Worm (Caenorhabditis elegans) whole organism, late embryonic: ENCODE results near the gene str-10.

ENCODE experiments used
- C08G9.2 ChIP-seq: sonication (generic microtip); optimal IDR thresholded peaks from 2 replicates; lab custom pipeline; 2016; ENCODE audit warnings: mild to moderate bottlenecking, missing genetic modification characterization, moderate library complexity, missing compliant biosample characterization
- C38D4.7 ChIP-seq: fragments of 200-800 bp; sonication (Bioruptor generic); optimal IDR thresholded peaks from 2 replicates; lab custom pipeline; 2018; ENCODE audit warnings: mild to moderate bottlenecking, missing genetic modification characterization, moderate library complexity, missing compliant biosample characterization
- K09A11.1 ChIP-seq: sonication (generic microtip); optimal IDR thresholded peaks from 2 replicates; lab custom pipeline; 2017; ENCODE audit warnings: antibody characterized with exemption, mild to moderate bottlenecking, missing genetic modification characterization, missing compliant biosample characterization; ENCODE audit not compliant: insufficient read depth
- T23F11.4 ChIP-seq: fragments of 200-800 bp; sonication (Bioruptor generic); optimal IDR thresholded peaks from 2 replicates; lab custom pipeline; 2018; ENCODE audit warnings: mild to moderate bottlenecking, missing genetic modification characterization, missing compliant biosample characterization
- Y22D7AL.16 ChIP-seq: sonication (generic microtip); optimal IDR thresholded peaks from 2 replicates; lab custom pipeline; 2016; ENCODE audit warnings: missing genetic modification characterization, missing compliant biosample characterization
- ahr-1 ChIP-seq: sonication (generic microtip); optimal IDR thresholded peaks from 2 replicates; lab custom pipeline; 2016; ENCODE audit warnings: missing genetic modification characterization, missing compliant biosample characterization
- ama-1 ChIP-seq: fragments of 150-350 bp; optimal IDR thresholded peaks from 2 replicates; lab custom pipeline; 2014
- ceh-18 ChIP-seq: sonication (generic microtip); optimal IDR thresholded peaks from 2 replicates; lab custom pipeline; 2016; ENCODE audit warnings: missing genetic modification characterization, missing compliant biosample characterization
- ceh-19 ChIP-seq: fragments of 200-800 bp; sonication (Bioruptor generic); optimal IDR thresholded peaks from 2 replicates; lab custom pipeline; 2018; ENCODE audit warnings: mild to moderate bottlenecking, missing genetic modification characterization, missing compliant biosample characterization
- ceh-22 ChIP-seq: sonication (generic microtip); optimal IDR thresholded peaks from 2 replicates; lab custom pipeline; 2017; ENCODE audit warnings: missing biosample characterization, missing genetic modification characterization
- ceh-24 ChIP-seq: sonication (generic microtip); optimal IDR thresholded peaks from 2 replicates; lab custom pipeline; 2016; ENCODE audit warnings: mild to moderate bottlenecking, missing genetic modification characterization, missing compliant biosample characterization
- ceh-30 ChIP-seq: fragments of 150-350 bp; optimal IDR thresholded peaks from 2 replicates; lab custom pipeline; 2014; ENCODE audit warnings: missing biosample characterization, missing genetic modification characterization
- ceh-31 ChIP-seq: sonication (generic microtip); optimal IDR thresholded peaks from 2 replicates; lab custom pipeline; 2016; ENCODE audit warnings: missing genetic modification characterization, missing compliant biosample characterization
- ceh-34 ChIP-seq: sonication (generic microtip); optimal IDR thresholded peaks from 2 replicates; lab custom pipeline; 2016; ENCODE audit warnings: mild to moderate bottlenecking, missing genetic modification characterization, missing compliant biosample characterization
- ceh-48 ChIP-seq: sonication (generic microtip); optimal IDR thresholded peaks from 2 replicates; lab custom pipeline; 2016; ENCODE audit warnings: missing genetic modification characterization, inconsistent platforms, missing compliant biosample characterization
- ceh-6 ChIP-seq: fragments of 200-800 bp; sonication (Bioruptor generic); optimal IDR thresholded peaks from 2 replicates; lab custom pipeline; 2018; ENCODE audit warnings: mild to moderate bottlenecking, missing genetic modification characterization, missing compliant biosample characterization
- ceh-9 ChIP-seq: sonication (generic microtip); optimal IDR thresholded peaks from 2 replicates; lab custom pipeline; 2016; ENCODE audit warnings: mild to moderate bottlenecking, missing genetic modification characterization, inconsistent platforms, missing compliant biosample characterization
- dmd-4 ChIP-seq: sonication (generic microtip); optimal IDR thresholded peaks from 2 replicates; lab custom pipeline; 2016; ENCODE audit warnings: borderline replicate concordance, missing genetic modification characterization, missing compliant biosample characterization
- elt-2 ChIP-seq: sonication (generic microtip); optimal IDR thresholded peaks from 2 replicates; lab custom pipeline; 2016; ENCODE audit warnings: missing genetic modification reagents, missing genetic modification characterization, missing compliant biosample characterization
- eyg-1 ChIP-seq: sonication (generic microtip); optimal IDR thresholded peaks from 2 replicates; lab custom pipeline; 2016; ENCODE audit warnings: missing genotype, missing genetic modification characterization, missing compliant biosample characterization
- fax-1 ChIP-seq: sonication (generic microtip); optimal IDR thresholded peaks from 2 replicates; lab custom pipeline; 2016; ENCODE audit warnings: missing genotype, missing genetic modification characterization, missing compliant biosample characterization
- fkh-6 ChIP-seq: sonication (generic microtip); optimal IDR thresholded peaks from 2 replicates; lab custom pipeline; 2016; ENCODE audit warnings: missing genetic modification characterization, missing compliant biosample characterization
- hlh-13 ChIP-seq: fragments of 200-800 bp; sonication (Bioruptor generic); optimal IDR thresholded peaks from 2 replicates; lab custom pipeline; 2018; ENCODE audit warnings: mild to moderate bottlenecking, missing genetic modification characterization, missing compliant biosample characterization
- hlh-30 ChIP-seq: sonication (generic microtip); optimal IDR thresholded peaks from 2 replicates; lab custom pipeline; 2017; ENCODE audit warnings: antibody characterized with exemption, missing genetic modification characterization, missing compliant biosample characterization; ENCODE audit not compliant: insufficient read depth
- hlh-6 ChIP-seq: sonication (generic microtip); optimal IDR thresholded peaks from 2 replicates; lab custom pipeline; 2016; ENCODE audit warnings: missing genotype, missing genetic modification characterization, missing compliant biosample characterization
- hlh-8 ChIP-seq: sonication (generic microtip); optimal IDR thresholded peaks from 2 replicates; lab custom pipeline; 2016; ENCODE audit warnings: missing genotype, missing genetic modification characterization, missing compliant biosample characterization
- lim-6 ChIP-seq: sonication (generic microtip); optimal IDR thresholded peaks from 2 replicates; lab custom pipeline; 2016; ENCODE audit warnings: missing genetic modification characterization, missing compliant biosample characterization
- lin-11 ChIP-seq: fragments of 200-800 bp; sonication (Bioruptor generic); optimal IDR thresholded peaks from 2 replicates; lab custom pipeline; 2018; ENCODE audit warnings: mild to moderate bottlenecking, missing genetic modification characterization, missing compliant biosample characterization
- mec-3 ChIP-seq: sonication (generic microtip); optimal IDR thresholded peaks from 2 replicates; lab custom pipeline; 2016; ENCODE audit warnings: borderline replicate concordance, missing genetic modification characterization, missing compliant biosample characterization
- nfya-1 ChIP-seq: sonication (generic microtip); optimal IDR thresholded peaks from 2 replicates; lab custom pipeline; 2017; ENCODE audit warnings: missing genetic modification characterization, mild to moderate bottlenecking, missing compliant biosample characterization, antibody characterized with exemption, moderate library complexity
- npax-4 ChIP-seq: sonication (generic microtip); optimal IDR thresholded peaks from 2 replicates; lab custom pipeline; 2016; ENCODE audit warnings: missing genetic modification characterization, missing compliant biosample characterization
- odd-2 ChIP-seq: sonication (generic microtip); optimal IDR thresholded peaks from 2 replicates; lab custom pipeline; 2017; ENCODE audit warnings: antibody characterized with exemption, mild to moderate bottlenecking, missing genetic modification characterization, missing compliant biosample characterization
- pag-3 ChIP-seq: sonication (generic microtip); optimal IDR thresholded peaks from 2 replicates; lab custom pipeline; 2016; ENCODE audit warnings: missing compliant biosample characterization, missing genetic modification characterization, borderline replicate concordance
- pax-1 ChIP-seq: fragments of 150-350 bp; optimal IDR thresholded peaks from 2 replicates; lab custom pipeline; 2014; ENCODE audit warnings: missing biosample characterization, missing genetic modification characterization
- pqm-1 ChIP-seq: sonication (generic microtip); optimal IDR thresholded peaks from 2 replicates; lab custom pipeline; 2016; ENCODE audit warnings: missing genetic modification characterization, missing compliant biosample characterization
- pros-1 ChIP-seq: fragments of 150-350 bp; optimal IDR thresholded peaks from 2 replicates; lab custom pipeline; 2014; ENCODE audit warnings: missing biosample characterization, missing genetic modification reagents, missing genetic modification characterization
- ref-2 ChIP-seq: sonication (generic microtip); optimal IDR thresholded peaks from 2 replicates; lab custom pipeline; 2016; ENCODE audit warnings: missing genetic modification characterization, missing compliant biosample characterization
- rnt-1 ChIP-seq: sonication (generic microtip); optimal IDR thresholded peaks from 2 replicates; lab custom pipeline; 2016; ENCODE audit warnings: missing genetic modification characterization, missing compliant biosample characterization
- sdc-2 ChIP-seq: sonication (generic microtip); optimal IDR thresholded peaks from 2 replicates; lab custom pipeline; 2016; ENCODE audit warnings: missing genotype, missing genetic modification characterization, missing compliant biosample characterization
- sox-2 ChIP-seq: fragments of 200-800 bp; sonication (Bioruptor generic); IDR thresholded peaks from 2 replicates; pipeline ENCODE4 v1.3.6; 2022; ENCODE audit warnings: missing genetic modification reagents, missing genetic modification characterization, missing compliant biosample characterization
- syd-9 ChIP-seq: sonication (generic microtip); optimal IDR thresholded peaks from 2 replicates; lab custom pipeline; 2016; ENCODE audit warnings: mild to moderate bottlenecking, missing genetic modification characterization, moderate library complexity, missing compliant biosample characterization
- tbx-2 ChIP-seq: sonication (generic microtip); optimal IDR thresholded peaks from 2 replicates; lab custom pipeline; 2016; ENCODE audit warnings: missing genetic modification characterization, missing compliant biosample characterization
- tbx-7 ChIP-seq: sonication (generic microtip); optimal IDR thresholded peaks from 2 replicates; lab custom pipeline; 2016; ENCODE audit warnings: missing genotype, missing genetic modification characterization, missing compliant biosample characterization
- ttx-3 ChIP-seq: sonication (generic microtip); optimal IDR thresholded peaks from 2 replicates; lab custom pipeline; 2016; ENCODE audit warnings: missing genetic modification reagents, missing genetic modification characterization, missing compliant biosample characterization
- unc-42 ChIP-seq: sonication (generic microtip); optimal IDR thresholded peaks from 2 replicates; lab custom pipeline; 2016; ENCODE audit warnings: missing genotype, missing genetic modification characterization, missing compliant biosample characterization
- unc-55 ChIP-seq: sonication (generic microtip); optimal IDR thresholded peaks from 2 replicates; lab custom pipeline; 2017; ENCODE audit warnings: missing biosample characterization, missing genetic modification reagents, missing genetic modification characterization
- unc-86 ChIP-seq: sonication (generic microtip); optimal IDR thresholded peaks from 2 replicates; lab custom pipeline; 2016; ENCODE audit warnings: missing genetic modification characterization, missing compliant biosample characterization
- zip-5 ChIP-seq: sonication (generic microtip); optimal IDR thresholded peaks from 2 replicates; lab custom pipeline; 2016; ENCODE audit warnings: missing genetic modification characterization, missing compliant biosample characterization
- ztf-16 ChIP-seq: sonication (generic microtip); optimal IDR thresholded peaks from 2 replicates; lab custom pipeline; 2017; ENCODE audit warnings: missing genetic modification characterization, missing compliant biosample characterization

Gene str-10

DNA sequence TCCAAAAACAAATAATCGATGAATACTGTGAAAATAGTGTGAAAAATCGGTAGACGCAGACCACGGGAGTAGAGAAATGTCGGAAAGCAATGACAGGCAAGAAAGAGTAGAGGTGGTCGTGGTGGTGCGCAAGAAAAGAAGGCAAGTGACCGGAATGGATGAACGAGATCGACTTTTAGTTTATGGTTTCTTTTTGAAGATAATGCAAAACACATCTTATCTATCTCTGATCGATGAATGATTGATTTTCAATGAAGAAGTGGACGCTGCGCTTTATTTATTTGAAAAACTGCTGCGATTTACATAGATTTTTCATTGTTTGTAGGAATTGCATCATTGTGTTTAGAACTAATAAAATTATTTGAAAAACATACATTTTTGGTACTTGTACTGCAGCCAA is 37.5 kb downstream of the str-10 start:
- TF ChIP-seq zip-5 (tag; lab: Kevin White, UChicago): no peak
- TF ChIP-seq tbx-2: no peak
- TF ChIP-seq nfya-1 (tag; lab: Kevin White, UChicago): no peak
- TF ChIP-seq sdc-2: no peak
- TF ChIP-seq dmd-4 (tag; lab: Kevin White, UChicago): no peak
- no peak for TF ChIP-seq hlh-6 (tag; lab: Kevin White, UChicago)
- TF ChIP-seq syd-9 (tag; lab: Kevin White, UChicago): no peak
- TF ChIP-seq tbx-7: no peak
- no peak for TF ChIP-seq T23F11.4 (GFP tag; lab: Kevin White, UChicago)
- no peak for TF ChIP-seq lim-6 (tag; lab: Kevin White, UChicago)
- TF ChIP-seq ceh-48 (tag; lab: Kevin White, UChicago): no peak
- TF ChIP-seq ceh-18 (tag; lab: Kevin White, UChicago): no peak
- TF ChIP-seq C08G9.2: no peak
- TF ChIP-seq lin-11 (tag; lab: Kevin White, UChicago): no peak

DNA sequence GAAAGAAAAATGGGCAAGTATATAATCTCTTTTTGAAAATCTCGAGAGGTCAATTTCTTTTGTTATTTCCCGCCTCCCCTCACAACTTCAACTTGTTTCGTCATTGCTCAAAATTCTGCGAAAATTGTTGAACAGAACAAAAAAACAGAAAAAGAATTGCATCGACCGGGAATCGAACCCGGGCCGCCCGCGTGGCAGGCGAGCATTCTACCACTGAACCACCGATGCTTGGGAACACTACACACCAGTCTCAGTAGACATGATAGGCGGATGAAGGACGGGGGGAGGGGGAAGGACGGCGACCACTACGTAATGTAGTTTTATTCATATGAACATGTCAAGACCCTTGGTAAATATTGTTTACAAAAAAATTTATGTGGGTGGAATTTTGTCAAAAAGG is 38.7 kb downstream of the str-10 start:
- TF ChIP-seq hlh-8 (tag; lab: Kevin White, UChicago) (peak; percentile 26), fax-1 (tag; lab: Kevin White, UChicago) (peak; percentile 59), unc-42 (tag; lab: Kevin White, UChicago) (peak; percentile 17), ceh-31 (tag; lab: Kevin White, UChicago) (peak; percentile 86), fkh-6 (tag; lab: Kevin White, UChicago) (peak; percentile 79), ttx-3 (tag; lab: Kevin White, UChicago) (peak; percentile 93), unc-86 (tag; lab: Kevin White, UChicago) (peak; percentile 92), ztf-16 (tag; lab: Kevin White, UChicago) (peak; percentile 87), pag-3 (tag; lab: Kevin White, UChicago) (no peak), lim-6 (tag; lab: Kevin White, UChicago) (peak; percentile 86), hlh-30 (tag; lab: Kevin White, UChicago) (peak; percentile 69), ceh-48 (tag; lab: Kevin White, UChicago) (peak; percentile 73), ref-2 (tag; lab: Kevin White, UChicago) (peak; percentile 66), unc-55 (GFP tag; lab: Kevin White, UChicago) (no peak), ceh-9 (tag; lab: Kevin White, UChicago) (peak; percentile 89), ceh-24 (tag; lab: Kevin White, UChicago) (peak; percentile 86), ceh-6 (GFP tag; lab: Kevin White, UChicago) (peak; percentile 95), mec-3 (tag; lab: Kevin White, UChicago) (no peak), rnt-1 (tag; lab: Kevin White, UChicago) (peak; percentile 49), pqm-1 (tag; lab: Kevin White, UChicago) (peak; percentile 43), odd-2 (peak; percentile 74), ama-1 (lab: Kevin White, UChicago) (no peak), dmd-4 (tag; lab: Kevin White, UChicago) (peak; percentile 92), nfya-1 (tag; lab: Kevin White, UChicago) (peak; percentile 71), zip-5 (tag; lab: Kevin White, UChicago) (peak; percentile 52), K09A11.1 (tag; lab: Kevin White, UChicago) (peak; percentile 89), ceh-30 (tag; lab: Kevin White, UChicago) (no peak), C38D4.7 (GFP tag; lab: Kevin White, UChicago) (peak; percentile 91), npax-4 (tag; lab: Kevin White, UChicago) (peak; percentile 56), T23F11.4 (GFP tag; lab: Kevin White, UChicago) (peak; percentile 83), eyg-1 (tag; lab: Kevin White, UChicago) (peak; percentile 79), pros-1 (tag; lab: Kevin White, UChicago) (peak; percentile 37), sdc-2 (peak; percentile 93), lin-11 (tag; lab: Kevin White, UChicago) (peak; percentile 92), ceh-34 (peak; percentile 96), ceh-18 (tag; lab: Kevin White, UChicago) (peak; percentile 61), hlh-13 (GFP tag; lab: Kevin White, UChicago) (peak; percentile 87), syd-9 (tag; lab: Kevin White, UChicago) (peak; percentile 75), hlh-6 (tag; lab: Kevin White, UChicago) (peak; percentile 97), pax-1 (tag; lab: Kevin White, UChicago) (no peak), elt-2 (peak; percentile 97), ceh-19 (GFP tag; lab: Kevin White, UChicago) (peak; percentile 92), ahr-1 (peak; percentile 65), Y22D7AL.16 (tag; lab: Kevin White, UChicago) (peak; percentile 87), ceh-22 (tag; lab: Kevin White, UChicago) (no peak), sox-2 (GFP tag; lab: Robert Waterston, UW) (peak; percentile 93)
